Fruit fly (Drosophila melanogaster) whole organism, prepupa: ENCODE measurements around the gene CG42590.

ENCODE experiments used
- Blimp-1 ChIP-seq: fragments of 200-800 bp; sonication (Bioruptor generic); optimal IDR thresholded peaks from 3 replicates; lab custom pipeline; 2017; ENCODE audit warnings: missing biosample characterization, missing genetic modification characterization, mild to moderate bottlenecking, moderate library complexity, missing genetic modification reagents
- CG11294 ChIP-seq: fragments of 200-800 bp; sonication (Bioruptor generic); IDR thresholded peaks from 2 replicates; pipeline ENCODE4 v1.3.6; 2022; ENCODE audit warnings: missing biosample characterization, missing genetic modification characterization
- CG11902 ChIP-seq: fragments of 200-800 bp; sonication (Bioruptor generic); optimal IDR thresholded peaks from 3 replicates; lab custom pipeline; 2016; ENCODE audit warnings: missing biosample characterization, missing genetic modification characterization
- CG15336 ChIP-seq: fragments of 200-800 bp; sonication (Bioruptor generic); IDR thresholded peaks from 2 replicates; pipeline ENCODE4 v1.3.6; 2022; ENCODE audit warnings: missing biosample characterization, missing genetic modification characterization
- CG1621 ChIP-seq: fragments of 200-800 bp; sonication (Bioruptor generic); optimal IDR thresholded peaks from 3 replicates; lab custom pipeline; 2018; ENCODE audit warnings: missing biosample characterization, mild to moderate bottlenecking, missing genetic modification characterization
- CG16779 ChIP-seq: fragments of 200-800 bp; sonication (Bioruptor generic); optimal IDR thresholded peaks from 3 replicates; lab custom pipeline; 2017; ENCODE audit warnings: missing biosample characterization, mild to moderate bottlenecking, missing genetic modification characterization
- CG3032 ChIP-seq: fragments of 200-800 bp; optimal IDR thresholded peaks from 2 replicates; lab custom pipeline; 2019; ENCODE audit warnings: missing biosample characterization, mild to moderate bottlenecking, missing genetic modification characterization, moderate library complexity
- CG31627 ChIP-seq: fragments of 200-800 bp; sonication (Bioruptor generic); optimal IDR thresholded peaks from 3 replicates; lab custom pipeline; 2016; ENCODE audit warnings: missing biosample characterization, missing genetic modification characterization
- CG32006 ChIP-seq: fragments of 200-800 bp; sonication (Bioruptor generic); optimal IDR thresholded peaks from 3 replicates; lab custom pipeline; 2017; ENCODE audit warnings: missing biosample characterization, mild to moderate bottlenecking, missing genetic modification characterization
- CG34406 ChIP-seq: fragments of 200-800 bp; sonication (Bioruptor generic); optimal IDR thresholded peaks from 3 replicates; lab custom pipeline; 2016; ENCODE audit warnings: missing biosample characterization, missing genetic modification characterization
- CG3919 ChIP-seq: fragments of 200-800 bp; sonication (Bioruptor generic); optimal IDR thresholded peaks from 3 replicates; lab custom pipeline; 2016; ENCODE audit warnings: missing biosample characterization, missing genetic modification characterization
- CG6163 ChIP-seq: fragments of 200-800 bp; sonication (Bioruptor generic); IDR thresholded peaks from 3 replicates; pipeline ENCODE4 v1.3.6; 2022; ENCODE audit warnings: missing biosample characterization, missing genetic modification characterization
- CG6276 ChIP-seq: fragments of 200-800 bp; sonication (Bioruptor generic); optimal IDR thresholded peaks from 2 replicates; lab custom pipeline; 2017; ENCODE audit warnings: missing biosample characterization, mild to moderate bottlenecking, missing genetic modification characterization
- CG6792 ChIP-seq: fragments of 200-800 bp; sonication (Bioruptor generic); optimal IDR thresholded peaks from 3 replicates; lab custom pipeline; 2016; ENCODE audit warnings: missing biosample characterization, missing genetic modification characterization
- CG6854 ChIP-seq: fragments of 200-800 bp; sonication (Bioruptor generic); optimal IDR thresholded peaks from 2 replicates; lab custom pipeline; 2017; ENCODE audit warnings: missing biosample characterization, mild to moderate bottlenecking, missing genetic modification characterization
- CG7368 ChIP-seq: fragments of 200-800 bp; sonication (Bioruptor generic); optimal IDR thresholded peaks from 3 replicates; lab custom pipeline; 2016; ENCODE audit warnings: missing biosample characterization, missing genetic modification characterization
- CG8119 ChIP-seq: fragments of 200-800 bp; sonication (Bioruptor generic); IDR thresholded peaks from 3 replicates; pipeline ENCODE4 v1.3.6; 2022; ENCODE audit warnings: missing biosample characterization, missing genetic modification characterization
- CG8319 ChIP-seq: fragments of 200-800 bp; sonication (Bioruptor generic); optimal IDR thresholded peaks from 3 replicates; lab custom pipeline; 2016; ENCODE audit warnings: missing biosample characterization, missing genetic modification characterization
- CG8632 ChIP-seq: fragments of 200-800 bp; sonication (Bioruptor generic); optimal IDR thresholded peaks from 3 replicates; lab custom pipeline; 2016; ENCODE audit warnings: missing biosample characterization, missing genetic modification characterization
- Eip78C ChIP-seq: fragments of 200-800 bp; sonication (Bioruptor generic); peaks from one replicate; lab custom pipeline; 2016; ENCODE audit warnings: missing biosample characterization, missing genetic modification characterization
- Eip93F ChIP-seq: fragments of 200-800 bp; sonication (Bioruptor generic); optimal IDR thresholded peaks from 2 replicates; lab custom pipeline; 2016; ENCODE audit warnings: missing biosample characterization, mild to moderate bottlenecking, missing genetic modification characterization
- Ets21C ChIP-seq: fragments of 200-800 bp; sonication (Bioruptor generic); optimal IDR thresholded peaks from 3 replicates; lab custom pipeline; 2016; ENCODE audit warnings: missing biosample characterization, missing genetic modification characterization
- Ets96B ChIP-seq: fragments of 200-800 bp; optimal IDR thresholded peaks from 2 replicates; lab custom pipeline; 2019; ENCODE audit warnings: missing biosample characterization, mild to moderate bottlenecking, missing genetic modification characterization, moderate library complexity
- Gug ChIP-seq: fragments of 200-800 bp; sonication (Bioruptor generic); IDR thresholded peaks from 2 replicates; pipeline ENCODE4 v1.3.6; 2022; ENCODE audit warnings: missing biosample characterization, missing genetic modification characterization
- Hr38 ChIP-seq: sonication (Bioruptor generic); optimal IDR thresholded peaks from 2 replicates; lab custom pipeline; 2016; ENCODE audit warnings: missing biosample characterization, missing genetic modification characterization
- Hr39 ChIP-seq: fragments of 200-800 bp; sonication (Bioruptor generic); optimal IDR thresholded peaks from 2 replicates; lab custom pipeline; 2016; ENCODE audit warnings: missing biosample characterization, missing genetic modification characterization
- Hr4 ChIP-seq: fragments of 200-800 bp; sonication (Bioruptor generic); optimal IDR thresholded peaks from 3 replicates; lab custom pipeline; 2016; ENCODE audit warnings: missing biosample characterization, missing genetic modification characterization
- Lpt ChIP-seq: fragments of 200-800 bp; sonication (Bioruptor generic); optimal IDR thresholded peaks from 3 replicates; lab custom pipeline; 2016; ENCODE audit warnings: missing biosample characterization, missing genetic modification characterization
- Met ChIP-seq: fragments of 200-800 bp; sonication (Bioruptor generic); optimal IDR thresholded peaks from 3 replicates; lab custom pipeline; 2016; ENCODE audit warnings: missing biosample characterization, missing genetic modification characterization
- Smox ChIP-seq: fragments of 200-800 bp; sonication (Bioruptor generic); optimal IDR thresholded peaks from 3 replicates; lab custom pipeline; 2016; ENCODE audit warnings: missing biosample characterization, missing genetic modification characterization
- Sox102F ChIP-seq: fragments of 200-800 bp; sonication (Bioruptor generic); optimal IDR thresholded peaks from 2 replicates; lab custom pipeline; 2016; ENCODE audit warnings: missing biosample characterization, mild to moderate bottlenecking, missing genetic modification characterization
- Sox14 ChIP-seq: fragments of 200-800 bp; sonication (Bioruptor generic); optimal IDR thresholded peaks from 3 replicates; lab custom pipeline; 2016; ENCODE audit warnings: missing biosample characterization, missing genetic modification characterization
- Sox15 ChIP-seq: fragments of 200-800 bp; sonication (Bioruptor generic); optimal IDR thresholded peaks from 3 replicates; lab custom pipeline; 2016; ENCODE audit warnings: missing biosample characterization, missing genetic modification characterization
- achi ChIP-seq: fragments of 200-800 bp; sonication (Bioruptor generic); optimal IDR thresholded peaks from 3 replicates; lab custom pipeline; 2016; ENCODE audit warnings: missing biosample characterization, missing genetic modification characterization
- acj6 ChIP-seq: fragments of 200-800 bp; sonication (Bioruptor generic); optimal IDR thresholded peaks from 3 replicates; lab custom pipeline; 2016; ENCODE audit warnings: missing biosample characterization, missing genetic modification characterization
- cyc ChIP-seq: fragments of 200-800 bp; sonication (Bioruptor generic); optimal IDR thresholded peaks from 3 replicates; lab custom pipeline; 2016; ENCODE audit warnings: missing biosample characterization, missing genetic modification characterization
- dac ChIP-seq: fragments of 200-800 bp; sonication (Bioruptor generic); optimal IDR thresholded peaks from 2 replicates; lab custom pipeline; 2017; ENCODE audit warnings: missing biosample characterization, mild to moderate bottlenecking, missing genetic modification characterization
- dsx ChIP-seq: fragments of 200-800 bp; optimal IDR thresholded peaks from 3 replicates; lab custom pipeline; 2019; ENCODE audit warnings: missing biosample characterization, mild to moderate bottlenecking, missing genetic modification characterization, moderate library complexity; ENCODE audit not compliant: poor library complexity, severe bottlenecking
- eg ChIP-seq: fragments of 200-800 bp; sonication (Bioruptor generic); IDR thresholded peaks from 3 replicates; pipeline ENCODE4 v1.3.6; 2022; ENCODE audit warnings: missing biosample characterization, missing genetic modification characterization
- esn ChIP-seq: fragments of 200-800 bp; sonication (Bioruptor generic); optimal IDR thresholded peaks from 2 replicates; lab custom pipeline; 2016; ENCODE audit warnings: missing biosample characterization, mild to moderate bottlenecking, missing genetic modification characterization, moderate library complexity
- fd59A ChIP-seq: fragments of 200-800 bp; sonication (Bioruptor generic); optimal IDR thresholded peaks from 2 replicates; lab custom pipeline; 2017; ENCODE audit warnings: missing biosample characterization, mild to moderate bottlenecking, missing genetic modification characterization, missing genetic modification reagents
- fd85E ChIP-seq: fragments of 200-800 bp; sonication (Bioruptor generic); optimal IDR thresholded peaks from 3 replicates; lab custom pipeline; 2016; ENCODE audit warnings: missing biosample characterization, missing genetic modification characterization
- fkh ChIP-seq: fragments of 200-800 bp; sonication (Bioruptor generic); optimal IDR thresholded peaks from 3 replicates; lab custom pipeline; 2017; ENCODE audit warnings: missing biosample characterization, mild to moderate bottlenecking, missing genetic modification characterization, moderate library complexity
- lz ChIP-seq: fragments of 200-800 bp; sonication (Bioruptor generic); optimal IDR thresholded peaks from 3 replicates; lab custom pipeline; 2016; ENCODE audit warnings: missing biosample characterization, missing genetic modification characterization
- net ChIP-seq: fragments of 200-800 bp; sonication (Bioruptor generic); optimal IDR thresholded peaks from 3 replicates; lab custom pipeline; 2016; ENCODE audit warnings: missing biosample characterization, missing genetic modification characterization
- pdm3 ChIP-seq: fragments of 200-800 bp; sonication (Bioruptor generic); optimal IDR thresholded peaks from 3 replicates; lab custom pipeline; 2016; ENCODE audit warnings: missing biosample characterization, missing genetic modification characterization
- salr ChIP-seq, 2 experiments: fragments of 200-800 bp; sonication (Bioruptor generic); optimal IDR thresholded peaks; 3 replicates each; lab custom pipeline; 2016 to 2018; ENCODE audit warnings: missing biosample characterization in 2 of 2, missing genetic modification characterization in 2 of 2, mild to moderate bottlenecking in 1 of 2
- spab ChIP-seq: fragments of 200-800 bp; sonication (Bioruptor generic); optimal IDR thresholded peaks from 2 replicates; lab custom pipeline; 2017; ENCODE audit warnings: missing biosample characterization, mild to moderate bottlenecking, missing genetic modification characterization, missing genetic modification reagents
- ss ChIP-seq, 2 experiments: fragments of 200-800 bp; sonication (Bioruptor generic); optimal IDR thresholded peaks; 2 replicates in 1 of 2; 3 replicates in 1 of 2; lab custom pipeline; 2017 to 2018; ENCODE audit warnings: mild to moderate bottlenecking in 2 of 2, missing biosample characterization in 2 of 2, missing genetic modification characterization in 2 of 2, moderate library complexity in 1 of 2
- svp ChIP-seq: fragments of 200-800 bp; sonication (Bioruptor generic); peaks from one replicate; lab custom pipeline; 2016; ENCODE audit warnings: missing biosample characterization, missing genetic modification characterization

Gene CG42590

DNA sequence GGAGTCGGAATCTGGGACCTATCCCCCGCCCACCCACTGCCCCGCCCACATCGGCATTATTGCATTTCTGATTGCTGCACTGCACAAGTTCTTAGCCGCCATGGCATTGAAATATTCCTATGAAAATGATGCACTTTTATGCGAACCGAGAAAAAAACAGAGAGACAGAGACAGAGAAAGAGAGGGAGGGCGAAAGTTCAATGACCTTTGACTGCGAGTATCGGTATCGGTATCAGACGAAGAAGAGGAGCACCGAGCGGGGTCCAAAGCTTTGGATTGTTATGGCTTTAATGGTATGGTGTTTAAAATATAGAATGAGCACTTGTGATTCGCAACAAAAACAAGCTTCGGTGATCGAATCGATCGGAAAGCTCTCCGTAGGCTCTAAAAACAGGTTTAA lies 11.6 kb downstream of the CG42590 start:
- TF ChIP-seq Gug (GFP tag; lab: Robert Waterston, UW) = no peak
- TF ChIP-seq svp (GFP tag; lab: Kevin White, UChicago) = peak; percentile 69

DNA sequence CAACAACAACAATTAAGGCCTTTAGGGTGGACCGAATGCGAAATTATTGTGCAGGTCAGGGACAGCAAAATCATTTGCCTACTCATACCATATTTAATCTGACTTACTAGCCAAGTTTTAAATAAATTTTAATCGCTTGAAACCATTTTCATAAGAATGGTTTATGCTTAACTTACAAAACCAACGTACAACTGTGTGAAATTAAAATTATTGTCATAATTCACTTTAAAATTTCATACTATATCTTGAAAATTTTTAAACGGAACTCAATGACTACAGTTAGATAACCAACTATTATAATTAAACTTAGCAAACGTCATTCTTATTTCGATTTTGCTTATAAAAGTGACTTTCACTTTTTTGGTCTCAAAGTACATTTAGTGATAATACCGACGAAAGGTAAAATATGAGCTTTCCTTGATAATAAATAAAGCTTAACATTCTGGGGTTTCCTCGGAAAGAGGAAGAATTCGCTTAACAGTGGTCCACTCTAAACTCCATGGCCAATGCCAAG lies 12.3 kb downstream of the CG42590 start:
- TF ChIP-seq esn (GFP tag; lab: Kevin White, UChicago) (peak; percentile 92), dac (GFP tag; lab: Kevin White, UChicago) (peak; percentile 78), Blimp-1 (GFP tag; lab: Kevin White, UChicago) (peak; percentile 69), Met (GFP tag; lab: Kevin White, UChicago) (peak; percentile 87), achi (peak; percentile 87), CG3032 (tag; lab: Kevin White, UChicago) (peak; percentile 92), CG6792 (GFP tag; lab: Kevin White, UChicago) (peak; percentile 84), Hr39 (GFP tag; lab: Kevin White, UChicago) (peak; percentile 77), fkh (GFP tag; lab: Kevin White, UChicago) (no peak), Sox14 (GFP tag; lab: Kevin White, UChicago) (peak; percentile 91), svp (GFP tag; lab: Kevin White, UChicago) (peak; percentile 93), salr (GFP tag; optimal IDR thresholded peaks at IDR 0.05; lab: Kevin White, UChicago) (peak; percentile 73 to 99), dsx (GFP tag; lab: Kevin White, UChicago) (peak; percentile 66), ss (GFP tag; optimal IDR thresholded peaks at IDR 0.05; lab: Kevin White, UChicago) (peak; percentile 89 to 93), CG34406 (GFP tag; lab: Kevin White, UChicago) (peak; percentile 88), Eip78C (GFP tag; lab: Kevin White, UChicago) (peak; percentile 98), CG31627 (GFP tag; lab: Kevin White, UChicago) (peak; percentile 71), CG15336 (GFP tag; lab: Robert Waterston, UW) (peak; percentile 86), Sox15 (peak; percentile 71), CG11294 (no peak; the same call in 1 of the 2 replicates), eg (GFP tag; lab: Robert Waterston, UW) (no peak; the same call in 1 of the 3 replicates), CG6276 (peak; percentile 93), acj6 (GFP tag; lab: Kevin White, UChicago) (peak; percentile 87), net (GFP tag; lab: Kevin White, UChicago) (peak; percentile 95), lz (GFP tag; lab: Kevin White, UChicago) (peak; percentile 81), CG3919 (GFP tag; lab: Kevin White, UChicago) (peak; percentile 92), CG7368 (peak; percentile 81), CG32006 (GFP tag; lab: Kevin White, UChicago) (peak; percentile 96), CG8119 (peak; percentile 90), fd85E (GFP tag; lab: Kevin White, UChicago) (peak; percentile 17), fd59A (peak; percentile 93), CG6854 (GFP tag; lab: Kevin White, UChicago) (no peak), Smox (GFP tag; lab: Kevin White, UChicago) (peak; percentile 87), spab (peak; percentile 96), CG8319 (peak; percentile 74), CG16779 (tag; lab: Kevin White, UChicago) (peak; percentile 90), Lpt (GFP tag; lab: Kevin White, UChicago) (peak; percentile 77), Eip93F (GFP tag; lab: Kevin White, UChicago) (peak; percentile 35), cyc (GFP tag; lab: Kevin White, UChicago) (peak; percentile 68), Hr4 (GFP tag; lab: Kevin White, UChicago) (peak; percentile 90), Hr38 (GFP tag; lab: Kevin White, UChicago) (no peak), CG1621 (peak; percentile 76), Ets21C (peak; percentile 69), Ets96B (peak; percentile 89), pdm3 (peak; percentile 87), CG8632 (GFP tag; lab: Kevin White, UChicago) (peak; percentile 84), CG6163 (GFP tag; lab: Robert Waterston, UW) (no peak; the same call in 1 of the 3 replicates), Sox102F (GFP tag; lab: Kevin White, UChicago) (peak; percentile 85), CG11902 (peak; percentile 57)
